Fruit fly (Drosophila melanogaster) whole organism, embryonic: ENCODE results near the gene CG34281.

Experiments
- Awh ChIP-seq: fragments of 200-800 bp; sonication (Bioruptor generic); IDR thresholded peaks from 2 replicates; pipeline ENCODE4, ENCODE4 v1.3.6; 2022; ENCODE audit warnings: missing biosample characterization, missing genetic modification characterization
- CG10274 ChIP-seq: fragments of 200-800 bp; sonication (Bioruptor generic); optimal IDR thresholded peaks from 3 replicates; lab custom pipeline; 2017; ENCODE audit warnings: missing biosample characterization, mild to moderate bottlenecking, missing genetic modification characterization
- CG12769 ChIP-seq: fragments of 200-800 bp; sonication (Bioruptor generic); optimal IDR thresholded peaks from 2 replicates; lab custom pipeline; 2019; ENCODE audit warnings: missing biosample characterization, mild to moderate bottlenecking, missing genetic modification characterization, moderate library complexity
- CG13894 ChIP-seq: fragments of 200-800 bp; sonication (Bioruptor generic); optimal IDR thresholded peaks from 3 replicates; lab custom pipeline; 2018; ENCODE audit warnings: missing biosample characterization, mild to moderate bottlenecking, missing genetic modification characterization, moderate library complexity
- CG14965 ChIP-seq: fragments of 200-800 bp; sonication (Bioruptor generic); optimal IDR thresholded peaks from 2 replicates; lab custom pipeline; 2016; ENCODE audit warnings: missing biosample characterization, missing genetic modification characterization, borderline replicate concordance
- CG1602 ChIP-seq: fragments of 200-800 bp; sonication (Bioruptor generic); optimal IDR thresholded peaks from 3 replicates; lab custom pipeline; 2016; ENCODE audit warnings: missing biosample characterization, missing genetic modification characterization
- CG16813 ChIP-seq: fragments of 200-800 bp; sonication (Bioruptor generic); IDR thresholded peaks from 3 replicates; pipeline ENCODE4 v1.3.6; 2022; ENCODE audit warnings: missing biosample characterization, missing genetic modification characterization; ENCODE audit not compliant: partially characterized antibody
- CG18619 ChIP-seq: fragments of 200-800 bp; sonication (Bioruptor generic); optimal IDR thresholded peaks from 3 replicates; lab custom pipeline; 2017; ENCODE audit warnings: missing biosample characterization, mild to moderate bottlenecking, missing genetic modification characterization
- CG2678 ChIP-seq: fragments of 200-800 bp; sonication (Bioruptor generic); optimal IDR thresholded peaks from 3 replicates; lab custom pipeline; 2019; ENCODE audit warnings: missing biosample characterization, mild to moderate bottlenecking, missing genetic modification characterization, moderate library complexity
- CG30431 ChIP-seq: fragments of 200-800 bp; sonication (Bioruptor generic); optimal IDR thresholded peaks from 2 replicates; lab custom pipeline; 2017; ENCODE audit warnings: missing biosample characterization, missing genetic modification characterization
- CG31441 ChIP-seq: fragments of 200-800 bp; sonication (Bioruptor generic); IDR thresholded peaks from 2 replicates; pipeline ENCODE4 v1.3.6; 2022; ENCODE audit warnings: missing biosample characterization, missing genetic modification characterization
- CG34376 ChIP-seq: fragments of 200-800 bp; sonication (Bioruptor generic); optimal IDR thresholded peaks from 2 replicates; lab custom pipeline; 2018; ENCODE audit warnings: missing biosample characterization, mild to moderate bottlenecking, missing genetic modification characterization
- CG3838 ChIP-seq: fragments of 200-800 bp; sonication (Bioruptor generic); optimal IDR thresholded peaks from 3 replicates; lab custom pipeline; 2016; ENCODE audit warnings: missing biosample characterization, missing genetic modification characterization
- CG3847 ChIP-seq: fragments of 200-800 bp; sonication (Bioruptor generic); IDR thresholded peaks from 2 replicates; pipeline ENCODE4 v1.3.6; 2022; ENCODE audit warnings: missing biosample characterization, missing genetic modification characterization
- CG42726 ChIP-seq: fragments of 200-800 bp; sonication (Bioruptor generic); IDR thresholded peaks from 2 replicates; pipeline ENCODE4 v1.3.6; 2022; ENCODE audit warnings: missing biosample characterization, missing genetic modification characterization; ENCODE audit not compliant: partially characterized antibody
- CG6791 ChIP-seq: fragments of 200-800 bp; sonication (Bioruptor generic); IDR thresholded peaks from 3 replicates; pipeline ENCODE4 v1.3.6; 2022; ENCODE audit warnings: missing biosample characterization, missing genetic modification characterization; ENCODE audit not compliant: partially characterized antibody
- CG7839 ChIP-seq: fragments of 200-800 bp; sonication (Bioruptor generic); optimal IDR thresholded peaks from 3 replicates; lab custom pipeline; 2018; ENCODE audit warnings: missing biosample characterization, mild to moderate bottlenecking, missing genetic modification characterization, moderate library complexity
- Dll ChIP-seq: fragments of 200-800 bp; sonication (Bioruptor generic); IDR thresholded peaks from 4 replicates; pipeline ENCODE4 v1.3.6; 2022; ENCODE audit warnings: missing biosample characterization, missing genetic modification characterization; ENCODE audit not compliant: partially characterized antibody
- Eip74EF ChIP-seq, 2 experiments: fragments of 200-800 bp in 1 of 2; fragments of >200 bp in 1 of 2; sonication (Bioruptor generic) in 1 of 2; optimal IDR thresholded peaks; 2 replicates each; lab custom pipeline; 2017 to 2019; ENCODE audit warnings: missing biosample characterization in 2 of 2, missing genetic modification characterization in 2 of 2, mild to moderate bottlenecking in 1 of 2, moderate library complexity in 1 of 2
- Ets65A ChIP-seq: fragments of 200-800 bp; sonication (Bioruptor generic); peaks from one replicate; lab custom pipeline; 2016; ENCODE audit warnings: missing biosample characterization, missing genetic modification characterization
- Hmr ChIP-seq: fragments of 200-800 bp; sonication (Bioruptor generic); optimal IDR thresholded peaks from 3 replicates; lab custom pipeline; 2017; ENCODE audit warnings: mild to moderate bottlenecking, missing biosample characterization, missing genetic modification reagents, missing genetic modification characterization
- Lhr ChIP-seq: fragments of 200-800 bp; sonication (Bioruptor generic); optimal IDR thresholded peaks from 3 replicates; lab custom pipeline; 2017; ENCODE audit warnings: mild to moderate bottlenecking, missing biosample characterization, missing genetic modification reagents, missing genetic modification characterization
- Sox102F ChIP-seq: fragments of 200-800 bp; sonication (Bioruptor generic); optimal IDR thresholded peaks from 2 replicates; lab custom pipeline; 2018; ENCODE audit warnings: missing biosample characterization, mild to moderate bottlenecking, missing genetic modification characterization, moderate library complexity
- Spps ChIP-seq: fragments of 200-800 bp; sonication (Bioruptor generic); optimal IDR thresholded peaks from 2 replicates; lab custom pipeline; 2018; ENCODE audit warnings: missing biosample characterization, mild to moderate bottlenecking, missing genetic modification characterization
- abd-A ChIP-seq: fragments of 200-800 bp; sonication (Bioruptor generic); optimal IDR thresholded peaks from 3 replicates; lab custom pipeline; 2019; ENCODE audit warnings: missing biosample characterization, mild to moderate bottlenecking, missing genetic modification characterization, moderate library complexity
- chinmo ChIP-seq: fragments of 200-800 bp; sonication (Bioruptor generic); IDR thresholded peaks from 4 replicates; pipeline ENCODE4 v1.3.6; 2022; ENCODE audit warnings: missing biosample characterization, missing genetic modification characterization; ENCODE audit not compliant: partially characterized antibody
- croc ChIP-seq: fragments of 200-800 bp; sonication (Bioruptor generic); conservative IDR thresholded peaks from 3 replicates; pipeline ENCODE4 v1.3.6; 2022; ENCODE audit warnings: missing biosample characterization, missing genetic modification characterization
- crol ChIP-seq: fragments of 200-800 bp; sonication (Bioruptor generic); IDR thresholded peaks from 2 replicates; pipeline ENCODE4 v1.3.6; 2022; ENCODE audit warnings: missing biosample characterization, missing genetic modification characterization
- dmrt11E ChIP-seq: fragments of 200-800 bp; sonication (Bioruptor generic); optimal IDR thresholded peaks from 3 replicates; lab custom pipeline; 2018; ENCODE audit warnings: missing biosample characterization, mild to moderate bottlenecking, missing genetic modification characterization, moderate library complexity
- hb ChIP-seq: fragments of 200-800 bp; sonication (Bioruptor generic); IDR thresholded peaks from 3 replicates; pipeline ENCODE4 v1.3.6; 2022; ENCODE audit warnings: missing biosample characterization, missing genetic modification characterization; ENCODE audit not compliant: partially characterized antibody
- hkb ChIP-seq, 2 experiments: fragments of 200-800 bp in 1 of 2; fragments of >200 bp in 1 of 2; sonication (Bioruptor generic) in 1 of 2; IDR thresholded peaks in 1 of 2; optimal IDR thresholded peaks in 1 of 2; 2 replicates each; pipeline versions ENCODE4 v1.3.6 to Lab custom; 2017 to 2022; ENCODE audit warnings: missing biosample characterization in 1 of 2, missing genetic modification characterization in 1 of 2
- knrl ChIP-seq: fragments of 200-800 bp; sonication (Bioruptor generic); IDR thresholded peaks from 3 replicates; pipeline ENCODE4 v1.3.6; 2022; ENCODE audit warnings: missing biosample characterization, missing genetic modification characterization; ENCODE audit not compliant: partially characterized antibody
- lmd ChIP-seq: fragments of 200-800 bp; sonication (Bioruptor generic); IDR thresholded peaks from 2 replicates; pipeline ENCODE4 v1.3.6; 2022; ENCODE audit warnings: missing biosample characterization, missing genetic modification characterization
- mirr ChIP-seq: fragments of 200-800 bp; sonication (Bioruptor generic); optimal IDR thresholded peaks from 3 replicates; lab custom pipeline; 2018; ENCODE audit warnings: missing biosample characterization, mild to moderate bottlenecking, missing genetic modification characterization
- nerfin-2 ChIP-seq: fragments of 200-800 bp; sonication (Bioruptor generic); IDR thresholded peaks from 2 replicates; pipeline ENCODE4 v1.3.6; 2022; ENCODE audit warnings: missing biosample characterization, missing genetic modification characterization; ENCODE audit not compliant: partially characterized antibody
- nmo ChIP-seq: fragments of 200-800 bp; sonication (Bioruptor generic); optimal IDR thresholded peaks from 2 replicates; lab custom pipeline; 2018; ENCODE audit warnings: missing biosample characterization, mild to moderate bottlenecking, missing genetic modification characterization, moderate library complexity
- sd ChIP-seq: fragments of 200-800 bp; sonication (Bioruptor generic); optimal IDR thresholded peaks from 3 replicates; lab custom pipeline; 2018; ENCODE audit warnings: missing biosample characterization, mild to moderate bottlenecking, missing genetic modification characterization, moderate library complexity
- sens ChIP-seq: fragments of 200-800 bp; sonication (Bioruptor generic); peaks from one replicate; lab custom pipeline; 2016; ENCODE audit warnings: missing biosample characterization, missing genetic modification characterization
- shn ChIP-seq: fragments of 200-800 bp; sonication (Bioruptor generic); optimal IDR thresholded peaks from 3 replicates; lab custom pipeline; 2016; ENCODE audit warnings: missing biosample characterization, missing genetic modification characterization
- slp2 ChIP-seq: fragments of 200-800 bp; sonication (Bioruptor generic); optimal IDR thresholded peaks from 2 replicates; lab custom pipeline; 2016; ENCODE audit warnings: missing biosample characterization, missing genetic modification characterization
- sna ChIP-seq: fragments of 200-800 bp; sonication (Bioruptor generic); IDR thresholded peaks from 2 replicates; pipeline ENCODE4 v1.3.6; 2022; ENCODE audit warnings: missing biosample characterization, missing genetic modification characterization; ENCODE audit not compliant: partially characterized antibody
- sob ChIP-seq: fragments of 200-800 bp; sonication (Bioruptor generic); IDR thresholded peaks from 2 replicates; pipeline ENCODE4 v1.3.6; 2022; ENCODE audit warnings: missing biosample characterization, missing genetic modification characterization
- tna ChIP-seq: fragments of 200-800 bp; sonication (Bioruptor generic); IDR thresholded peaks from 2 replicates; pipeline ENCODE4 v1.3.6; 2022; ENCODE audit warnings: missing biosample characterization, missing genetic modification characterization; ENCODE audit not compliant: partially characterized antibody
- ttk ChIP-seq: fragments of 200-800 bp; sonication (Bioruptor generic); IDR thresholded peaks from 2 replicates; pipeline ENCODE4 v2.1.2; 2022; ENCODE audit warnings: missing biosample characterization, missing genetic modification characterization

CG34281 gene

DNA sequence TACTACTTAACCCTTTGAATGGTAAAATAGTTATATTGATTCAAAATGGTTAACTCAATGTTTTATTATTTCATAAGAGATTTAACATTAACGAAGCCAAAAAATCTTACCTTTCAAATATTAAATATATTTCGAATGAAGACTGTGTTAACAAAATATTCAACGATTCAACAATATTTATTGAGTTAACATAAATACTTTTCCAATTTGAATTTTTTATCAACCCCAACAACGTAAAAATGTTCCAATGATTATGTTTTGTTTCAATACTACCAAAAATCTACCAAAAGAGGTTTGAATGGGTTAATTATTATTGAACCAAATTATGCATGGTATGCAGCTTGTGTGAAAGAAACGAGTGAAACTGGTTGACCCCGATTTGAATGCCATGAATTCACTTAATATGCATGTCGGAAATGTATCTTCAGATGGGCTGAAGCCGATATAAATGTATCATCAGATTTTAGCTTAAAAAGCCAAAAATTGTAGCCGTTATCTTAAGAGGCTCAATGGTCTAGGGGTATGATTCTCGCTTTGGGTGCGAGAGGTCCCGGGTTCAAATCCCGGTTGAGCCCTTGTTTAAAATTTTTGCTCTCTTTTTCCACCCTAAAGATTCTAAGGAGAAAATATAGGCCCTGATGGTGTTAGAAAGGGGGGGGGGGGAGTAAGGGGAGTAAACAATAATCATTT is 18.6 kb downstream of the CG34281 start (continued):
- no peak for TF ChIP-seq croc (GFP tag; lab: Robert Waterston, UW)
- no peak for TF ChIP-seq CG31441
- TF ChIP-seq chinmo = peak; percentile 50; the same call in 1 of the 4 replicates
- peak; percentile 10 for TF ChIP-seq CG7839
- TF ChIP-seq Sox102F (GFP tag; lab: Kevin White, UChicago) = peak; percentile 4
- TF ChIP-seq CG10274 (GFP tag; lab: Kevin White, UChicago) = no peak
- 0 out of 2 replicates have a peak, but pooled peaks have one; percentile 22 for TF ChIP-seq CG42726
- peak; percentile 20; the same call in 1 of the 3 replicates for TF ChIP-seq CG6791 (GFP tag; lab: Robert Waterston, UW)
- TF ChIP-seq Hmr (GFP tag; lab: Kevin White, UChicago) = no peak
- TF ChIP-seq CG14965 (GFP tag; lab: Kevin White, UChicago) = no peak
- no peak for TF ChIP-seq shn (GFP tag; lab: Kevin White, UChicago)
- no peak for TF ChIP-seq Spps (tag; lab: Kevin White, UChicago)
- TF ChIP-seq CG30431 = no peak
- TF ChIP-seq hb (GFP tag; lab: Robert Waterston, UW) = no peak
- TF ChIP-seq nmo (GFP tag; lab: Kevin White, UChicago) = peak; percentile 38
- no peak for TF ChIP-seq CG12769 (tag; lab: Kevin White, UChicago)
- TF ChIP-seq hkb (optimal IDR thresholded peaks at IDR 0.05; lab: Kevin White, UChicago) = no peak
- TF ChIP-seq hkb (GFP tag; IDR thresholded peaks at IDR 0.05; lab: Robert Waterston, UW) = 0 out of 2 replicates have a peak, but pooled peaks have one; percentile 7
- TF ChIP-seq, all 482 proteins: peak for 31

DNA sequence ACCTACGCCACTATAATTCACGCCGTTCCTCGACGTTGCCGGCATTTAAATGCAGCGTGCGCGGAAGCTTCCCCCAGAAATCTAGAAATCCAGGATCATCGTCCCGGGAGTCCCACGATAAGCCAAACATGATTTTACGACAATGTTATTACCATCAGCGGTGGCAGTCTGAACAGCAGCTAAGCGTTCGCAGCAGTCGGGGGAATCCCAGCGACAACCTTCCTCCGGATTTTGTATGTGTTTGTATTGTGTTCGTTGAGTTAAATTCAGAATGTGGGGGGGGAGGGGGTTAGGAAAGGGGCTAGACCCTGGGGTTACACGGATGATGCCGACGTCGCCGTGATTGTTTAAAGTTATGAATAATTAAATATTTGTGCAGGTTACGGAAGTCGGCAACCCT is 31.3 kb downstream of the CG34281 start:
- TF ChIP-seq CG3838 (GFP tag; lab: Kevin White, UChicago) (no peak), sob (GFP tag; lab: Robert Waterston, UW) (no peak), abd-A (peak; percentile 5), crol (GFP tag; lab: Robert Waterston, UW) (0 out of 2 replicates have a peak, but pooled peaks have one; percentile 42), CG13894 (tag; lab: Kevin White, UChicago) (peak; percentile 52), Ets65A (GFP tag; lab: Kevin White, UChicago) (peak; percentile 73), ttk (GFP tag; lab: Robert Waterston, UW) (no peak), CG1602 (no peak)

DNA sequence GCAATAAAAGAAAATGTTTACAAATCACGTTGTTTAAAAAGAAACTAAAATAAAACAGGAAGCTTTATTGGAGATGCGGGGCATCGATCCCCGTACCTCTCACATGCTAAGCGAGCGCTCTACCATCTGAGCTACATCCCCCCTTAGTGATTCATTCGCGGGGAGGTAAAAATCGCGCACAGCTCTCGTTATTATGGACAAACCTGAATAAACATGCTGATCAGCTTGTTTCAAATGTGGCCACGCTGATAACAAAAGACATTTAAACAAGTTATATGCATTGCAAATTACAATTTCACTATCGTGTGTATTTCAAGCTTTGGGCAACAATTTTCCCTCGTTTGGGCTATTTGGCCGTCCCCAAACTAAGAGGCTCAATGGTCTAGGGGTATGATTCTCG is 32.6 kb downstream of the CG34281 start:
- TF ChIP-seq mirr (GFP tag; lab: Kevin White, UChicago) (peak; percentile 44), CG2678 (tag; lab: Kevin White, UChicago) (peak; percentile 0), CG18619 (GFP tag; lab: Kevin White, UChicago) (no peak), slp2 (GFP tag; lab: Kevin White, UChicago) (no peak), Lhr (GFP tag; lab: Kevin White, UChicago) (no peak), dmrt11E (tag; lab: Kevin White, UChicago) (no peak), tna (GFP tag; lab: Robert Waterston, UW) (peak; percentile 64; the same call in 1 of the 2 replicates), CG12769 (tag; lab: Kevin White, UChicago) (peak; percentile 40), Awh (no peak), Dll (GFP tag; lab: Robert Waterston, UW) (peak; percentile 34; the same call in 1 of the 4 replicates), knrl (peak; percentile 41; the same call in 2 of the 3 replicates), sens (GFP tag; lab: Kevin White, UChicago) (peak; percentile 79), sna (GFP tag; lab: Robert Waterston, UW) (peak; percentile 63; the same call in 1 of the 2 replicates), lmd (no peak), nerfin-2 (peak; percentile 67), sd (tag; lab: Kevin White, UChicago) (peak; percentile 63), CG16813 (peak; percentile 48; the same call in 2 of the 3 replicates), CG34376 (GFP tag; lab: Kevin White, UChicago) (peak; percentile 16), Eip74EF (GFP tag; optimal IDR thresholded peaks at IDR 0.05; lab: Kevin White, UChicago) (peak in 1 of 2 experiments; percentile 13), hb (GFP tag; lab: Robert Waterston, UW) (peak; percentile 48; the same call in 1 of the 3 replicates), CG3847 (GFP tag; lab: Robert Waterston, UW) (no peak)
